Worm (Caenorhabditis elegans) whole organism, late embryonic: ENCODE measurements around the gene ZK1098.12.

ENCODE experiments used
- ceh-34 ChIP-seq: sonication (generic microtip); optimal IDR thresholded peaks from 2 replicates; lab custom pipeline; 2016; ENCODE audit warnings: mild to moderate bottlenecking, missing genetic modification characterization, missing compliant biosample characterization
- ceh-6 ChIP-seq: fragments of 200-800 bp; sonication (Bioruptor generic); optimal IDR thresholded peaks from 2 replicates; lab custom pipeline; 2018; ENCODE audit warnings: mild to moderate bottlenecking, missing genetic modification characterization, missing compliant biosample characterization
- elt-2 ChIP-seq: sonication (generic microtip); optimal IDR thresholded peaks from 2 replicates; lab custom pipeline; 2016; ENCODE audit warnings: missing genetic modification reagents, missing genetic modification characterization, missing compliant biosample characterization
- elt-4 ChIP-seq: sonication (generic microtip); optimal IDR thresholded peaks from 2 replicates; lab custom pipeline; 2016; ENCODE audit warnings: missing genetic modification characterization, missing compliant biosample characterization
- hlh-6 ChIP-seq: sonication (generic microtip); optimal IDR thresholded peaks from 2 replicates; lab custom pipeline; 2016; ENCODE audit warnings: missing genotype, missing genetic modification characterization, missing compliant biosample characterization
- pha-4 ChIP-seq: fragments of 150-350 bp; optimal IDR thresholded peaks from 2 replicates; lab custom pipeline; 2018; ENCODE audit warnings: missing biosample characterization, missing genetic modification reagents, missing genetic modification characterization
- rnt-1 ChIP-seq: sonication (generic microtip); optimal IDR thresholded peaks from 2 replicates; lab custom pipeline; 2016; ENCODE audit warnings: missing genetic modification characterization, missing compliant biosample characterization
- sox-2 ChIP-seq: fragments of 200-800 bp; sonication (Bioruptor generic); IDR thresholded peaks from 2 replicates; pipeline ENCODE4 v1.3.6; 2022; ENCODE audit warnings: missing genetic modification reagents, missing genetic modification characterization, missing compliant biosample characterization
- unc-86 ChIP-seq: sonication (generic microtip); optimal IDR thresholded peaks from 2 replicates; lab custom pipeline; 2016; ENCODE audit warnings: missing genetic modification characterization, missing compliant biosample characterization

ce11 chrIII:9496083-9496482 is 48.8 kb upstream of the ZK1098.12 start:
- no peak for TF ChIP-seq rnt-1
- no peak for TF ChIP-seq elt-2 (tag; lab: Kevin White, UChicago)
- no peak for TF ChIP-seq elt-4 (tag; lab: Kevin White, UChicago)
- TF ChIP-seq hlh-6 = no peak
- no peak for TF ChIP-seq ceh-34
- no peak for TF ChIP-seq sox-2 (GFP tag; lab: Robert Waterston, UW)
- no peak for TF ChIP-seq pha-4 (tag; lab: Kevin White, UChicago)
- no peak for TF ChIP-seq ceh-6 (GFP tag; lab: Kevin White, UChicago)
- TF ChIP-seq unc-86 = no peak
